Fruit fly (Drosophila melanogaster) whole organism, embryonic: ENCODE data around the gene CG4596.
A peak's percentile ranks its signal among the peaks of the same experiment; 100 is the strongest.

Experiments used
- Aef1 ChIP-seq: fragments of 200-800 bp; sonication (Bioruptor generic); IDR thresholded peaks from 3 replicates; pipeline ENCODE4 v1.3.6; 2022; ENCODE audit warnings: missing biosample characterization, missing genetic modification characterization
- B-H1 ChIP-seq: fragments of 200-800 bp; sonication (Bioruptor generic); IDR thresholded peaks from 3 replicates; pipeline ENCODE4 v1.3.6; 2022; ENCODE audit warnings: missing biosample characterization, missing genetic modification characterization
- Blimp-1 ChIP-seq: fragments of 200-800 bp; sonication (Bioruptor generic); optimal IDR thresholded peaks from 3 replicates; lab custom pipeline; 2018; ENCODE audit warnings: missing biosample characterization, missing genetic modification characterization, mild to moderate bottlenecking, moderate library complexity, missing genetic modification reagents
- CG10147 ChIP-seq: fragments of 200-800 bp; sonication (Bioruptor generic); optimal IDR thresholded peaks from 2 replicates; lab custom pipeline; 2019; ENCODE audit warnings: missing biosample characterization, mild to moderate bottlenecking, missing genetic modification characterization, moderate library complexity
- CG10565 ChIP-seq: fragments of 200-800 bp; sonication (Bioruptor generic); optimal IDR thresholded peaks from 3 replicates; lab custom pipeline; 2016; ENCODE audit warnings: missing biosample characterization, mild to moderate bottlenecking, missing genetic modification characterization
- CG11456 ChIP-seq: fragments of 200-800 bp; sonication (Bioruptor generic); IDR thresholded peaks from 3 replicates; pipeline ENCODE4 v1.3.6; 2022; ENCODE audit warnings: missing biosample characterization, missing genetic modification characterization
- CG12071 ChIP-seq: fragments of 200-800 bp; sonication (Bioruptor generic); optimal IDR thresholded peaks from 3 replicates; lab custom pipeline; 2018; ENCODE audit warnings: missing biosample characterization, mild to moderate bottlenecking, missing genetic modification characterization
- CG12299 ChIP-seq: fragments of 200-800 bp; sonication (Bioruptor generic); optimal IDR thresholded peaks from 2 replicates; lab custom pipeline; 2018; ENCODE audit warnings: missing biosample characterization, mild to moderate bottlenecking, missing genetic modification characterization
- CG14050 ChIP-seq: fragments of 200-800 bp; sonication (Bioruptor generic); IDR thresholded peaks from 3 replicates; pipeline ENCODE4 v1.3.6; 2022; ENCODE audit warnings: missing biosample characterization, missing genetic modification characterization
- CG15011 ChIP-seq: fragments of 200-800 bp; sonication (Bioruptor generic); optimal IDR thresholded peaks from 3 replicates; lab custom pipeline; 2018; ENCODE audit warnings: missing biosample characterization, mild to moderate bottlenecking, missing genetic modification characterization
- CG15514 ChIP-seq: fragments of 200-800 bp; sonication (Bioruptor generic); optimal IDR thresholded peaks from 3 replicates; lab custom pipeline; 2017; ENCODE audit warnings: missing biosample characterization, missing genetic modification characterization, mild to moderate bottlenecking, moderate library complexity, missing genetic modification reagents
- CG17328 ChIP-seq: fragments of 200-800 bp; sonication (Bioruptor generic); IDR thresholded peaks from 2 replicates; pipeline ENCODE4 v1.3.6; 2022; ENCODE audit warnings: missing biosample characterization, missing genetic modification characterization
- CG17912 ChIP-seq: fragments of 200-800 bp; sonication (Bioruptor generic); optimal IDR thresholded peaks from 2 replicates; lab custom pipeline; 2018; ENCODE audit warnings: missing biosample characterization, mild to moderate bottlenecking, missing genetic modification characterization
- CG2678 ChIP-seq: fragments of 200-800 bp; sonication (Bioruptor generic); optimal IDR thresholded peaks from 3 replicates; lab custom pipeline; 2019; ENCODE audit warnings: missing biosample characterization, mild to moderate bottlenecking, missing genetic modification characterization, moderate library complexity
- CG30403 ChIP-seq: fragments of 200-800 bp; sonication (Bioruptor generic); optimal IDR thresholded peaks from 3 replicates; lab custom pipeline; 2016; ENCODE audit warnings: missing biosample characterization, missing genetic modification characterization
- CG4282 ChIP-seq: fragments of 200-800 bp; sonication (Bioruptor generic); optimal IDR thresholded peaks from 2 replicates; lab custom pipeline; 2016; ENCODE audit warnings: missing biosample characterization, missing genetic modification characterization
- CG6175 ChIP-seq: fragments of 200-800 bp; sonication (Bioruptor generic); IDR thresholded peaks from 3 replicates; pipeline ENCODE4 v1.3.6; 2022; ENCODE audit warnings: missing biosample characterization, missing genetic modification characterization
- CG6272 ChIP-seq: fragments of 200-800 bp; sonication (Bioruptor generic); IDR thresholded peaks from 2 replicates; pipeline ENCODE4 v1.3.6; 2022; ENCODE audit warnings: missing biosample characterization, missing genetic modification characterization
- CG6854 ChIP-seq: fragments of 200-800 bp; sonication (Bioruptor generic); optimal IDR thresholded peaks from 3 replicates; lab custom pipeline; 2017; ENCODE audit warnings: missing biosample characterization, mild to moderate bottlenecking, missing genetic modification characterization
- CG7963 ChIP-seq: fragments of 200-800 bp; sonication (Bioruptor generic); IDR thresholded peaks from 3 replicates; pipeline ENCODE4 v1.3.6; 2022; ENCODE audit warnings: missing biosample characterization, missing genetic modification characterization; ENCODE audit not compliant: partially characterized antibody
- CG8765 ChIP-seq: fragments of 200-800 bp; sonication (Bioruptor generic); IDR thresholded peaks from 2 replicates; pipeline ENCODE4 v1.3.6; 2022; ENCODE audit warnings: missing biosample characterization, missing genetic modification characterization
- Camta ChIP-seq: fragments of 200-800 bp; sonication (Bioruptor generic); optimal IDR thresholded peaks from 2 replicates; lab custom pipeline; 2016; ENCODE audit warnings: missing biosample characterization, missing genetic modification characterization
- E2f1 ChIP-seq: fragments of 200-800 bp; sonication (Bioruptor generic); IDR thresholded peaks from 2 replicates; pipeline ENCODE4 v1.3.6; 2022; ENCODE audit warnings: missing biosample characterization, missing genetic modification characterization
- Fer1 ChIP-seq: fragments of 200-800 bp; sonication (Bioruptor generic); optimal IDR thresholded peaks from 2 replicates; lab custom pipeline; 2017; ENCODE audit warnings: missing biosample characterization, mild to moderate bottlenecking, missing genetic modification characterization
- HHEX ChIP-seq: fragments of 200-800 bp; sonication (Bioruptor generic); optimal IDR thresholded peaks from 3 replicates; lab custom pipeline; 2017; ENCODE audit warnings: missing biosample characterization, mild to moderate bottlenecking, missing genetic modification characterization, missing genetic modification reagents
- Hmx ChIP-seq: fragments of 200-800 bp; sonication (Bioruptor generic); optimal IDR thresholded peaks from 2 replicates; lab custom pipeline; 2016; ENCODE audit warnings: missing biosample characterization, missing genetic modification characterization
- MTF-1 ChIP-seq: fragments of 200-800 bp; sonication (Bioruptor generic); optimal IDR thresholded peaks from 2 replicates; lab custom pipeline; 2018; ENCODE audit warnings: missing biosample characterization, mild to moderate bottlenecking, missing genetic modification characterization, borderline replicate concordance
- Nf-YB ChIP-seq: fragments of 200-800 bp; sonication (Bioruptor generic); optimal IDR thresholded peaks from 3 replicates; lab custom pipeline; 2019; ENCODE audit warnings: missing biosample characterization, mild to moderate bottlenecking, missing genetic modification characterization, moderate library complexity
- Spps ChIP-seq: fragments of 200-800 bp; sonication (Bioruptor generic); optimal IDR thresholded peaks from 2 replicates; lab custom pipeline; 2018; ENCODE audit warnings: missing biosample characterization, mild to moderate bottlenecking, missing genetic modification characterization
- Sry-β ChIP-seq: fragments of 200-800 bp; sonication (Bioruptor generic); optimal IDR thresholded peaks from 2 replicates; lab custom pipeline; 2018; ENCODE audit warnings: missing biosample characterization, mild to moderate bottlenecking, missing genetic modification characterization, moderate library complexity
- Sry-δ ChIP-seq: fragments of 200-800 bp; sonication (Bioruptor generic); optimal IDR thresholded peaks from 2 replicates; lab custom pipeline; 2016; ENCODE audit warnings: missing biosample characterization, missing genetic modification characterization
- Taf1 ChIP-seq: fragments of 200-800 bp; sonication (Bioruptor generic); IDR thresholded peaks from 2 replicates; pipeline ENCODE4 v1.3.6; 2022; ENCODE audit warnings: missing biosample characterization, missing genetic modification characterization
- Vsx1 ChIP-seq: fragments of 200-800 bp; sonication (Bioruptor generic); optimal IDR thresholded peaks from 2 replicates; lab custom pipeline; 2017; ENCODE audit warnings: missing biosample characterization, mild to moderate bottlenecking, missing genetic modification characterization, missing genetic modification reagents
- Xrp1 ChIP-seq: fragments of 200-800 bp; sonication (Bioruptor generic); IDR thresholded peaks from 2 replicates; pipeline ENCODE4 v1.3.6; 2022; ENCODE audit warnings: missing biosample characterization, missing genetic modification characterization
- az2 ChIP-seq: fragments of 200-800 bp; sonication (Bioruptor generic); optimal IDR thresholded peaks from 3 replicates; lab custom pipeline; 2016; ENCODE audit warnings: missing biosample characterization, missing genetic modification characterization
- btn ChIP-seq: fragments of 200-800 bp; sonication (Bioruptor generic); optimal IDR thresholded peaks from 2 replicates; lab custom pipeline; 2016; ENCODE audit warnings: missing biosample characterization, missing genetic modification characterization
- dimm ChIP-seq: fragments of 200-800 bp; sonication (Bioruptor generic); IDR thresholded peaks from 2 replicates; pipeline ENCODE4 v1.3.6; 2022; ENCODE audit warnings: missing biosample characterization, missing genetic modification characterization
- dmrt99B ChIP-seq: fragments of 200-800 bp; sonication (Bioruptor generic); optimal IDR thresholded peaks from 2 replicates; lab custom pipeline; 2018; ENCODE audit warnings: missing biosample characterization, mild to moderate bottlenecking, missing genetic modification characterization, moderate library complexity
- dpn ChIP-seq, 2 experiments: fragments of 200-800 bp; sonication (Bioruptor generic); optimal IDR thresholded peaks; 3 replicates each; lab custom pipeline; 2016; ENCODE audit warnings: missing biosample characterization in 2 of 2, missing genetic modification characterization in 2 of 2
- fu2 ChIP-seq: fragments of 200-800 bp; sonication (Bioruptor generic); optimal IDR thresholded peaks from 2 replicates; lab custom pipeline; 2016; ENCODE audit warnings: missing biosample characterization, missing genetic modification characterization
- gfzf ChIP-seq: fragments of 200-800 bp; sonication (Bioruptor generic); optimal IDR thresholded peaks from 2 replicates; lab custom pipeline; 2016; ENCODE audit warnings: missing biosample characterization, mild to moderate bottlenecking, missing genetic modification characterization, moderate library complexity
- kah ChIP-seq: fragments of 200-800 bp; sonication (Bioruptor generic); optimal IDR thresholded peaks from 2 replicates; lab custom pipeline; 2018; ENCODE audit warnings: missing biosample characterization, mild to moderate bottlenecking, missing genetic modification characterization
- mirr ChIP-seq: fragments of 200-800 bp; sonication (Bioruptor generic); optimal IDR thresholded peaks from 3 replicates; lab custom pipeline; 2018; ENCODE audit warnings: missing biosample characterization, mild to moderate bottlenecking, missing genetic modification characterization
- pros ChIP-seq: fragments of 200-800 bp; sonication (Bioruptor generic); optimal IDR thresholded peaks from 3 replicates; lab custom pipeline; 2019; ENCODE audit warnings: missing biosample characterization, mild to moderate bottlenecking, missing genetic modification characterization, moderate library complexity
- sob ChIP-seq: fragments of 200-800 bp; sonication (Bioruptor generic); IDR thresholded peaks from 2 replicates; pipeline ENCODE4 v1.3.6; 2022; ENCODE audit warnings: missing biosample characterization, missing genetic modification characterization
- tap ChIP-seq: fragments of 200-800 bp; optimal IDR thresholded peaks from 3 replicates; lab custom pipeline; 2019; ENCODE audit warnings: missing biosample characterization, mild to moderate bottlenecking, missing genetic modification characterization, moderate library complexity
- tgo ChIP-seq: fragments of 200-800 bp; sonication (Bioruptor generic); IDR thresholded peaks from 3 replicates; pipeline ENCODE4 v1.3.6; 2022; ENCODE audit warnings: missing biosample characterization, missing genetic modification characterization
- tx ChIP-seq: fragments of 200-800 bp; sonication (Bioruptor generic); optimal IDR thresholded peaks from 2 replicates; lab custom pipeline; 2016; ENCODE audit warnings: missing biosample characterization, missing genetic modification characterization
- wdn ChIP-seq: fragments of 200-800 bp; sonication (Bioruptor generic); IDR thresholded peaks from 2 replicates; pipeline ENCODE4 v1.3.6; 2022; ENCODE audit warnings: missing biosample characterization, missing genetic modification characterization
- wor ChIP-seq: fragments of 200-800 bp; sonication (Bioruptor generic); IDR thresholded peaks from 2 replicates; pipeline ENCODE4 v1.3.6; 2022; ENCODE audit warnings: missing biosample characterization, missing genetic modification characterization
- yki ChIP-seq: fragments of >200 bp; optimal IDR thresholded peaks from 3 replicates; lab custom pipeline; 2018

CG4596 gene

DNA sequence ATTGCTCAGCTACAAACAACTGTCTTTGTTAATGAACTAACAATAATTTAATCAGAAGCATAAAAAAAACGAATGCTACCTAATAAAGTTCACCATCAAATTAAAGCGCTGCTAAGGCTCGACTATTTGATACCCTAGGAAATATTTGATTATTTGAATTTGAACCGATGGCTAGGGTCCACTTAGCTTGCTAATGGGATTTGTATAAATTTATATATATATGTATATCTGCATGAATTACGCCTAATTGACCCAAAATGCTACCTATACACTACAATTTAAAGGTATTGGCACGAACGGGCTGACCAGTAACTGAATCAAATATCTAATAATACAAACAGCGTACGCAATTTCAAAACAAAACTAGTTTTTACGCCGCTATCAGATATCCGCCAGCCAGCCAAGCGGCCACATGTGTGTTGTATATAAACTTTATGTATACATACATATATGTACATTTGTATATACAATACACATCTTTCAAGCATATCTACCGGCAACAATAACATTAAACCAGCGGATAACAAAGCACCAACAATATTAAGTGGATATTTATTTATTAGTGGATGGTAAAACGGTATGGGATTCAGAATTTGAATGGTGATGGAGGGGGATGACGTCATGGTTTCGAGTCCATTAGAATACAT lies 11.3 kb downstream of the CG4596 start (continued):
- no peak for TF ChIP-seq Sry-β (GFP tag; lab: Kevin White, UChicago)
- peak; percentile 67 for TF ChIP-seq CG14050 (GFP tag; lab: Robert Waterston, UW)
- TF ChIP-seq wor (GFP tag; lab: Robert Waterston, UW): no peak
- peak; percentile 82 for TF ChIP-seq Fer1
- no peak for TF ChIP-seq CG8765 (GFP tag; lab: Robert Waterston, UW)
- no peak for TF ChIP-seq CG7963 (GFP tag; lab: Robert Waterston, UW)
- TF ChIP-seq CG15514 (GFP tag; lab: Kevin White, UChicago): peak; percentile 66
- peak; percentile 33 for TF ChIP-seq CG12299
- no peak for TF ChIP-seq Sry-δ (GFP tag; lab: Kevin White, UChicago)
- TF ChIP-seq Camta (GFP tag; lab: Kevin White, UChicago): no peak
- TF ChIP-seq B-H1 (GFP tag; lab: Robert Waterston, UW): peak; percentile 78
- no peak for TF ChIP-seq tx (GFP tag; lab: Kevin White, UChicago)
- TF ChIP-seq CG6175: peak; percentile 85
- TF ChIP-seq yki (lab: Kevin White, UChicago): no peak
- TF ChIP-seq az2 (GFP tag; lab: Kevin White, UChicago): peak; percentile 42
- no peak for TF ChIP-seq fu2 (GFP tag; lab: Kevin White, UChicago)
- TF ChIP-seq Aef1 (GFP tag; lab: Robert Waterston, UW): peak; percentile 80
- TF ChIP-seq CG17328 (GFP tag; lab: Robert Waterston, UW): peak; percentile 52
- peak; percentile 71 for TF ChIP-seq Vsx1 (GFP tag; lab: Kevin White, UChicago)
- no peak for TF ChIP-seq pros
- TF ChIP-seq Taf1 (GFP tag; lab: Robert Waterston, UW): peak; percentile 69
- peak; percentile 72 for TF ChIP-seq CG6272 (GFP tag; lab: Robert Waterston, UW)
- TF ChIP-seq CG6854 (GFP tag; lab: Kevin White, UChicago): peak; percentile 64
- no peak for TF ChIP-seq CG4282
- TF ChIP-seq CG10147 (GFP tag; lab: Kevin White, UChicago): peak; percentile 82
- TF ChIP-seq Blimp-1 (GFP tag; lab: Kevin White, UChicago): peak; percentile 54
- no peak for TF ChIP-seq Hmx (GFP tag; lab: Kevin White, UChicago)
- TF ChIP-seq dpn (GFP tag; optimal IDR thresholded peaks at IDR 0.05; lab: Kevin White, UChicago): peak; percentile 6 to 34
- TF ChIP-seq btn (GFP tag; lab: Kevin White, UChicago): no peak
- peak; percentile 83 for TF ChIP-seq HHEX
- peak; percentile 90 for TF ChIP-seq CG2678 (tag; lab: Kevin White, UChicago)
- peak; percentile 60 for TF ChIP-seq CG15011
- TF ChIP-seq Spps (tag; lab: Kevin White, UChicago): no peak
- TF ChIP-seq gfzf (GFP tag; lab: Kevin White, UChicago): no peak
- TF ChIP-seq wdn (GFP tag; lab: Robert Waterston, UW): peak; percentile 75
- peak; percentile 37 for TF ChIP-seq kah (GFP tag; lab: Kevin White, UChicago)
- peak; percentile 88 for TF ChIP-seq sob (GFP tag; lab: Robert Waterston, UW)
- peak; percentile 79 for TF ChIP-seq E2f1 (GFP tag; lab: Robert Waterston, UW)
- TF ChIP-seq tgo (GFP tag; lab: Robert Waterston, UW): peak; percentile 87
- TF ChIP-seq Nf-YB: peak; percentile 26
- TF ChIP-seq dmrt99B (tag; lab: Kevin White, UChicago): peak; percentile 92
- TF ChIP-seq Xrp1 (GFP tag; lab: Robert Waterston, UW): peak; percentile 68; the same call in 1 of the 2 replicates
- TF ChIP-seq CG30403: peak; percentile 62
- TF ChIP-seq CG17912 (GFP tag; lab: Kevin White, UChicago): no peak
- TF ChIP-seq tap: peak; percentile 76
- TF ChIP-seq CG12071 (GFP tag; lab: Kevin White, UChicago): peak; percentile 64
- TF ChIP-seq CG11456 (GFP tag; lab: Robert Waterston, UW): peak; percentile 88
- peak; percentile 59 for TF ChIP-seq mirr (GFP tag; lab: Kevin White, UChicago)
- no peak for TF ChIP-seq CG10565 (GFP tag; lab: Kevin White, UChicago)
- TF ChIP-seq MTF-1 (GFP tag; lab: Kevin White, UChicago): peak; percentile 55
- no peak for TF ChIP-seq dimm (GFP tag; lab: Robert Waterston, UW)
